Worm (Caenorhabditis elegans) whole organism, L1 larva: Measurements from ENCODE around the gene H20J04.6.

ENCODE experiments used
- C04F5.9 ChIP-seq: sonication (generic microtip); optimal IDR thresholded peaks from 2 replicates; lab custom pipeline; 2016; ENCODE audit warnings: missing genetic modification characterization, missing compliant biosample characterization
- C16A3.4 ChIP-seq: fragments of 150-350 bp; optimal IDR thresholded peaks from 2 replicates; lab custom pipeline; 2014; ENCODE audit warnings: missing biosample characterization, missing genetic modification characterization
- C34B4.2 ChIP-seq: sonication (generic microtip); optimal IDR thresholded peaks from 2 replicates; lab custom pipeline; 2017; ENCODE audit warnings: mild to moderate bottlenecking, missing genetic modification characterization, missing compliant biosample characterization
- Y116A8C.19 ChIP-seq: sonication (generic microtip); optimal IDR thresholded peaks from 2 replicates; lab custom pipeline; 2016; ENCODE audit warnings: missing compliant biosample characterization, missing genetic modification characterization, borderline replicate concordance
- ama-1 ChIP-seq: fragments of 150-350 bp; optimal IDR thresholded peaks from 2 replicates; lab custom pipeline; 2014
- blmp-1 ChIP-seq: fragments of 150-350 bp; optimal IDR thresholded peaks from 2 replicates; lab custom pipeline; 2014; ENCODE audit warnings: missing biosample characterization, missing genetic modification characterization
- ceh-63 ChIP-seq: fragments of 200-800 bp; sonication (Bioruptor generic); optimal IDR thresholded peaks from 2 replicates; lab custom pipeline; 2018; ENCODE audit warnings: mild to moderate bottlenecking, missing genetic modification characterization, missing compliant biosample characterization
- ces-1 ChIP-seq: fragments of 150-350 bp; optimal IDR thresholded peaks from 2 replicates; lab custom pipeline; 2014; ENCODE audit warnings: missing biosample characterization, missing genetic modification reagents, missing genetic modification characterization
- dsc-1 ChIP-seq: sonication (generic microtip); optimal IDR thresholded peaks from 2 replicates; lab custom pipeline; 2016; ENCODE audit warnings: mild to moderate bottlenecking, missing genetic modification characterization, missing compliant biosample characterization
- efl-1 ChIP-seq, 4 experiments: fragments of 150-350 bp; optimal IDR thresholded peaks in 3 of 4; peaks in 1 of 4; 1 replicate in 1 of 4; 2 replicates in 3 of 4; lab custom pipeline; 2014; ENCODE audit warnings: missing biosample characterization in 2 of 4, missing genetic modification characterization in 2 of 4, missing genetic modification reagents in 2 of 4
- egl-27 ChIP-seq, 2 experiments: fragments of 150-350 bp in 1 of 2; sonication (generic microtip); optimal IDR thresholded peaks; 3 replicates each; lab custom pipeline; 2017 to 2018; ENCODE audit warnings: missing biosample characterization in 2 of 2, missing genetic modification characterization in 2 of 2, missing genetic modification reagents in 2 of 2
- fkh-10 ChIP-seq: sonication (generic microtip); optimal IDR thresholded peaks from 2 replicates; lab custom pipeline; 2017; ENCODE audit warnings: missing biosample characterization, missing genetic modification reagents, missing genetic modification characterization
- hlh-4 ChIP-seq: sonication (generic microtip); optimal IDR thresholded peaks from 2 replicates; lab custom pipeline; 2016; ENCODE audit warnings: mild to moderate bottlenecking, missing genetic modification characterization, missing compliant biosample characterization
- irx-1 ChIP-seq: sonication (generic microtip); optimal IDR thresholded peaks from 2 replicates; lab custom pipeline; 2016; ENCODE audit warnings: missing genetic modification characterization, missing compliant biosample characterization
- isw-1 ChIP-seq: fragments of 200-800 bp; sonication (Bioruptor generic); IDR thresholded peaks from 2 replicates; pipeline ENCODE4 v1.3.6; 2022; ENCODE audit warnings: missing genetic modification characterization, missing compliant biosample characterization
- jun-1 ChIP-seq: fragments of 150-350 bp; optimal IDR thresholded peaks from 2 replicates; lab custom pipeline; 2014; ENCODE audit warnings: missing biosample characterization, missing genetic modification reagents, missing genetic modification characterization
- lin-13 ChIP-seq: fragments of 150-350 bp; optimal IDR thresholded peaks from 2 replicates; lab custom pipeline; 2014; ENCODE audit warnings: missing biosample characterization, missing genetic modification reagents, missing genetic modification characterization
- lin-14 ChIP-seq: fragments of 200-800 bp; sonication (Bioruptor generic); optimal IDR thresholded peaks from 2 replicates; lab custom pipeline; 2018; ENCODE audit warnings: mild to moderate bottlenecking, missing genetic modification characterization, moderate library complexity, missing compliant biosample characterization
- lin-35 ChIP-seq, 2 experiments: fragments of 150-350 bp; optimal IDR thresholded peaks; 2 replicates each; lab custom pipeline; 2014; ENCODE audit warnings: missing biosample characterization in 2 of 2, missing genetic modification characterization in 2 of 2, missing genetic modification reagents in 2 of 2
- lsy-2 ChIP-seq, 2 experiments: fragments of 150-350 bp; optimal IDR thresholded peaks; 2 replicates each; lab custom pipeline; 2014; ENCODE audit warnings: missing biosample characterization in 2 of 2, missing genetic modification characterization in 2 of 2
- mab-9 ChIP-seq: fragments of 200-800 bp; sonication (Bioruptor generic); IDR thresholded peaks from 2 replicates; pipeline ENCODE4 v1.3.6; 2022; ENCODE audit warnings: missing genetic modification reagents, missing genetic modification characterization, missing compliant biosample characterization
- mdl-1 ChIP-seq, 2 experiments: fragments of 150-350 bp; optimal IDR thresholded peaks; 2 replicates each; lab custom pipeline; 2014 to 2017; ENCODE audit warnings: missing biosample characterization in 2 of 2, missing genetic modification characterization in 2 of 2, inconsistent platforms in 1 of 2
- mep-1 ChIP-seq: fragments of 150-350 bp; optimal IDR thresholded peaks from 2 replicates; lab custom pipeline; 2014; ENCODE audit warnings: missing biosample characterization, missing genetic modification characterization
- nhr-12 ChIP-seq: sonication (generic microtip); optimal IDR thresholded peaks from 2 replicates; lab custom pipeline; 2017; ENCODE audit warnings: missing biosample characterization, missing genetic modification characterization
- nhr-19 ChIP-seq: fragments of 200-800 bp; sonication (Bioruptor generic); conservative IDR thresholded peaks from 2 replicates; pipeline ENCODE4 v1.3.6; 2022; ENCODE audit warnings: missing genetic modification characterization, missing compliant biosample characterization
- nhr-20 ChIP-seq: sonication (generic microtip); optimal IDR thresholded peaks from 2 replicates; lab custom pipeline; 2016; ENCODE audit warnings: mild to moderate bottlenecking, missing genetic modification characterization, missing compliant biosample characterization
- nhr-47 ChIP-seq: sonication (generic microtip); optimal IDR thresholded peaks from 2 replicates; lab custom pipeline; 2016; ENCODE audit warnings: mild to moderate bottlenecking, missing genetic modification characterization, moderate library complexity, missing compliant biosample characterization
- nhr-71 ChIP-seq: sonication (generic microtip); optimal IDR thresholded peaks from 2 replicates; lab custom pipeline; 2016; ENCODE audit warnings: mild to moderate bottlenecking, missing genetic modification characterization, moderate library complexity, missing compliant biosample characterization
- nhr-84 ChIP-seq: sonication (generic microtip); optimal IDR thresholded peaks from 2 replicates; lab custom pipeline; 2017; ENCODE audit warnings: missing biosample characterization, missing genetic modification characterization
- nhr-85 ChIP-seq: sonication (generic microtip); peaks from one replicate; lab custom pipeline; 2016; ENCODE audit warnings: missing genetic modification characterization, inconsistent platforms, missing compliant biosample characterization
- nhr-90 ChIP-seq: sonication (generic microtip); optimal IDR thresholded peaks from 2 replicates; lab custom pipeline; 2016; ENCODE audit warnings: mild to moderate bottlenecking, missing genetic modification characterization, missing compliant biosample characterization; ENCODE audit not compliant: poor library complexity
- rnt-1 ChIP-seq: sonication (generic microtip); optimal IDR thresholded peaks from 2 replicates; lab custom pipeline; 2016; ENCODE audit warnings: mild to moderate bottlenecking, missing genetic modification characterization, moderate library complexity, missing compliant biosample characterization
- skn-1 ChIP-seq: fragments of 150-350 bp; optimal IDR thresholded peaks from 2 replicates; lab custom pipeline; 2014; ENCODE audit warnings: missing biosample characterization, missing genetic modification characterization
- snpc-4 ChIP-seq: fragments of 150-350 bp; optimal IDR thresholded peaks from 2 replicates; lab custom pipeline; 2014; ENCODE audit warnings: missing biosample characterization, missing genetic modification characterization
- sox-4 ChIP-seq: sonication (generic microtip); optimal IDR thresholded peaks from 2 replicates; lab custom pipeline; 2016; ENCODE audit warnings: missing genetic modification characterization, missing compliant biosample characterization
- sup-37 ChIP-seq: fragments of 200-800 bp; sonication (Bioruptor generic); optimal IDR thresholded peaks from 2 replicates; lab custom pipeline; 2018; ENCODE audit warnings: mild to moderate bottlenecking, missing genetic modification characterization, missing compliant biosample characterization
- unc-130 ChIP-seq: fragments of 150-350 bp; optimal IDR thresholded peaks from 2 replicates; lab custom pipeline; 2017; ENCODE audit warnings: missing biosample characterization, missing genetic modification characterization, inconsistent platforms
- unc-30 ChIP-seq: sonication (generic microtip); optimal IDR thresholded peaks from 2 replicates; lab custom pipeline; 2017; ENCODE audit warnings: missing biosample characterization, missing genetic modification characterization
- unc-62 ChIP-seq: fragments of 150-350 bp; optimal IDR thresholded peaks from 2 replicates; lab custom pipeline; 2014; ENCODE audit warnings: missing biosample characterization, missing genetic modification reagents, missing genetic modification characterization
- xbp-1 ChIP-seq: sonication (generic microtip); optimal IDR thresholded peaks from 2 replicates; lab custom pipeline; 2016; ENCODE audit warnings: missing genetic modification characterization, missing compliant biosample characterization
- zip-4 ChIP-seq: fragments of 200-800 bp; sonication (Bioruptor generic); optimal IDR thresholded peaks from 2 replicates; lab custom pipeline; 2018; ENCODE audit warnings: mild to moderate bottlenecking, missing genetic modification characterization, moderate library complexity, missing compliant biosample characterization
- ztf-4 ChIP-seq: fragments of 150-350 bp; optimal IDR thresholded peaks from 2 replicates; lab custom pipeline; 2014; ENCODE audit warnings: missing biosample characterization, missing genetic modification characterization

Gene H20J04.6

DNA sequence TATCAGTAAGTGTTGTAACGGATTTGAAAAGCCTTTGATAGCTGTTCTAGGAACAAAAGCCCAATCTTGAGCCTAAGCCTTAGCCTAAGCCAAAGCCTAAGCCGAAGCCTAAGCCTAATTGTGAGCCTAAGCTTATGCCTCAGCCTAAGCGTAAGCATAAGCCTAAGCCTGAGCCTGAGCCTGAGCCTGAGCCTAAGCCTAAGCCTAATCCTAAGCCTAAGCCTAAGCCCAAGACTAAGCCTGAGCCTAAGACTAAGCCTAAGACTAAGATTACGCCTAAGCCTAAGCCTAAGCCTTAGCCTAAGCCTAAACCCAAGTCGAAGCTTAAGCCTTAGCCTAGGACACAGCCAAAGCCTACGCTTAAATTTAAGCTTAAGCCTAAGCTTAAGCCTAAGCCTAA, 45.4 kb upstream of the H20J04.6 start:
- no peak for TF ChIP-seq xbp-1 (tag; lab: Kevin White, UChicago)
- TF ChIP-seq isw-1, result no peak
- no peak for TF ChIP-seq mdl-1 (tag; optimal IDR thresholded peaks at IDR 0.05; lab: Kevin White, UChicago)
- TF ChIP-seq zip-4 (GFP tag; lab: Kevin White, UChicago), result no peak
- TF ChIP-seq nhr-19 (GFP tag; lab: Robert Waterston, UW), result no peak
- no peak for TF ChIP-seq skn-1 (tag; lab: Kevin White, UChicago)
- no peak for TF ChIP-seq unc-130
- no peak for TF ChIP-seq ztf-4 (tag; lab: Kevin White, UChicago)
- TF ChIP-seq irx-1 (tag; lab: Kevin White, UChicago), result no peak
- TF ChIP-seq lin-13, result no peak
- no peak for TF ChIP-seq lin-35 (GFP tag; optimal IDR thresholded peaks at IDR 0.05; lab: Kevin White, UChicago)
- TF ChIP-seq mep-1, result no peak
- TF ChIP-seq ceh-63, result no peak
- TF ChIP-seq rnt-1, result no peak
- no peak for TF ChIP-seq lin-14 (GFP tag; lab: Kevin White, UChicago)
- TF ChIP-seq unc-62 (GFP tag; lab: Kevin White, UChicago), result no peak
- TF ChIP-seq efl-1 (optimal IDR thresholded peaks at IDR 0.05; lab: Kevin White, UChicago), result no peak
- TF ChIP-seq efl-1 (GFP tag; optimal IDR thresholded peaks at IDR 0.05 in 1 of 2; lab: Kevin White, UChicago), result no peak
- TF ChIP-seq unc-30 (tag; lab: Kevin White, UChicago), result no peak

DNA sequence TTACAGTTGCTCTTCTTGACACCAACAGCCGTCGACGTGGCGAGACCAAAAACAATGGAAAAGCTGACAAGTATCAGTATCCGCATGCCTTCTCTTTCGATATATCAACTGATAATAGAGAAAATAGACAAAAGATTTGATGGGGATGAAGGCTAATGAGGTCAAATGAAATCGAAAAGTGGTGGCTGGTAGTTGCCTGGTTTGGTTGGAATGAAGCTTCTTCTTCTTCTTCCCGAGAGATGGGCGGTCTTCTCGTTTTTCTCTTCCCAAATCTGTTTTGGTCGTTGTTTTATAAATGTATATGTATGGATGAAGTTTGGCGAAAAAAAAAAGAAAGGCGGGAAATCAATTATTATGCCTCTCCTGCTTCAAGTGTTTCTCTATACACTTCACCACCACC, 41.3 kb upstream of the H20J04.6 start, which contains the start of gene C01F1.5:
C01F1.5 (minus strand) TSS at position 103 of the 400 bp plus-strand sequence.
- TF ChIP-seq blmp-1 (tag; lab: Kevin White, UChicago), result peak; percentile 75
- no peak for TF ChIP-seq nhr-90 (tag; lab: Kevin White, UChicago)
- no peak for TF ChIP-seq egl-27 (tag; optimal IDR thresholded peaks at IDR 0.05; lab: Kevin White, UChicago)

DNA sequence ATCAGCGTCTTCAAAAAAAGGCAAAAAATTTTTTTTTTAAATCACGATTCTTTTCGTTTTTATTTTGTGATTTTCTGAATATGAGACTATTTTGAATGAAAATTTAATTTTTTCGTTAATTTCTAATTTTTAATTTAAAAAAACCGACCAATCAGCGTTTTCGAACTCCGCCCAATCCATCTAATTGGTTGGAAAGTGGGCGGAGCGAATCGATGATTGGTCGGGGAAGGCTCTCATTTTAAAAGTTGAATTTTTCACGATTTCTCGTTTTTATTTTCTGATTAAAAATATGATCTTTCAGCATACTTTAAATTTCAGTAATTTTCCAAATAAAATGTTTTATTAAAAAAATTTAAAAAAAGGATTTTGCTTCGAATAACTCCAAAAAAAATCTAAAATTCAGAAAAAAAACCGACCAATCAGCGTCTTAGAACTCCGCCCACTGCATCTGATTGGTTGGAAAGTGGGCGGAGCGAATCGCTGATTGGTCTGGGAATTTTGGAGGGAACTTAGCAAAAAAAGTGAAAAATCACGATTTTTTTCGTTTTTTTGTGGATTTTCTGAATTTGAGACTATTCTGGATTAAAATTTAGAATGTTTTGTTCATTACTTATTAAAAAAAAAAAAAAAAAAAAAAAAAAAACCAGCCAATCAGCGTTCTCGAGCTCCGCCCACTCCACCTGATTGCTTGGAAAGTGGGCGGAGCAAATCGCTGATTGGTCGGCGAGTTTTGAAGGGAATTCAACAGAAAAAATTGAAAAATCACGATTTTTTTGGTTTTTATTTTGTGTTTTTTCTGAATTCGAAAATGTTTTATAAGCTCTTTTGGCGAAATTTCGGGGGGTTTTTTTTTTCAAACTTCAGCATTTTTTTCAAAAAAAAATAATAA, 38.5 kb upstream of the H20J04.6 start:
- TF ChIP-seq dsc-1 (tag; lab: Kevin White, UChicago), result no peak
- TF ChIP-seq mab-9 (GFP tag; lab: Robert Waterston, UW), result no peak
- TF ChIP-seq lin-35 (GFP tag; optimal IDR thresholded peaks at IDR 0.05; lab: Kevin White, UChicago), result no peak
- no peak for TF ChIP-seq lsy-2 (tag; optimal IDR thresholded peaks at IDR 0.05; lab: Kevin White, UChicago)
- TF ChIP-seq ama-1 (lab: Kevin White, UChicago), result no peak

DNA sequence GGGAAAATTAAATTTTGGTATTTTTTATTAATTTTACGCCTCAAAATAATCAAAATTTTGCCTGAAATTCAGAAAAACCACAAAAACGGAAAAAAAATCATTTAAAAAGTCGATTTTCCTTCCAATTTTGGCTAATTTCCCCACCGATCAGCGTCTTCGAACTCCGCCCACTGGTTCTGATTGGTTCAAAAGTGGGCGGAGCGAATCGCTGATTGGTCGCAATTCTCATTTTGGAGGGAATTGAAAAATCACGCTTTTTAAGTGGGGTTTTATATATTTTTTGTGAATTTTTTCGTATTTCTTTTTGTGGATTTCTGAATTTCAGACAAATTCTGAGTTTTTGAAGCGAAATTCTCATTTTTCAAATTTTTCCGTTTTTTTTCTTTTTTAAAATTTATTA, 36.1 kb upstream of the H20J04.6 start:
- TF ChIP-seq efl-1 (optimal IDR thresholded peaks at IDR 0.05; lab: Kevin White, UChicago), result no peak
- peak in 1 of 2 experiments; percentile 4 for TF ChIP-seq efl-1 (GFP tag; optimal IDR thresholded peaks at IDR 0.05 in 1 of 2; lab: Kevin White, UChicago)
- TF ChIP-seq lin-14 (GFP tag; lab: Kevin White, UChicago), result no peak
- no peak for TF ChIP-seq sup-37 (GFP tag; lab: Kevin White, UChicago)
- no peak for TF ChIP-seq nhr-12 (tag; lab: Kevin White, UChicago)
- TF ChIP-seq unc-130, result no peak
- TF ChIP-seq mep-1, result no peak
- TF ChIP-seq, all 84 proteins: peak for 1

DNA sequence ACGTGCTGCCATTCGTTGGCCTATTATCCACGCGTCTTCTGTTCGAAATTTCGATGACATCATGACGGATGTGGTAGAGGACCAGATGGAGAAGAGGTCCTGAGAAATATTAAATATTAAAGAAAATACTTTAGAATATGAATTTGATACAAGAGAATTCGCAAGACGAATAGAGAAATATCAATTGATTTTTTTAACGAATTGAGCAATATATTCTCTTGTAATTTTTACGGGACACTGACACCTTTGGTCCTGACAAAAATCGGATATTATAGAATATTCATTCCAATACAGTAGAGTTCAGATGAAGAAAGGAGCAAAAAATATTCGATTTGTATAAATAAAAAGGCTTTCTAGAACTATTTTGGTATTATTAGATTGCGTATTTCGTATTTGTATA, 34.9 kb upstream of the H20J04.6 start, which contains the start of gene C01F1.6:
C01F1.6 (minus strand) TSS at position 101 of the 400 bp plus-strand sequence.
- TF ChIP-seq sox-4, result no peak
- TF ChIP-seq isw-1, result no peak
- no peak for TF ChIP-seq fkh-10 (GFP tag; lab: Kevin White, UChicago)
- no peak for TF ChIP-seq jun-1 (tag; lab: Kevin White, UChicago)
- TF ChIP-seq hlh-4 (tag; lab: Kevin White, UChicago), result no peak
- no peak for TF ChIP-seq nhr-20 (tag; lab: Kevin White, UChicago)
- TF ChIP-seq nhr-47, result no peak
- TF ChIP-seq C34B4.2 (tag; lab: Kevin White, UChicago), result no peak
- no peak for TF ChIP-seq C16A3.4
- TF ChIP-seq irx-1 (tag; lab: Kevin White, UChicago), result no peak
- TF ChIP-seq nhr-71 (tag; lab: Kevin White, UChicago), result no peak
- no peak for TF ChIP-seq snpc-4
- TF ChIP-seq C04F5.9 (tag; lab: Kevin White, UChicago), result no peak
- TF ChIP-seq unc-62 (GFP tag; lab: Kevin White, UChicago), result no peak
- TF ChIP-seq mab-9 (GFP tag; lab: Robert Waterston, UW), result no peak
- no peak for TF ChIP-seq lsy-2 (tag; optimal IDR thresholded peaks at IDR 0.05; lab: Kevin White, UChicago)
- no peak for TF ChIP-seq nhr-85 (tag; lab: Kevin White, UChicago)
- TF ChIP-seq Y116A8C.19 (tag; lab: Kevin White, UChicago), result no peak
- TF ChIP-seq ces-1 (GFP tag; lab: Kevin White, UChicago), result no peak
- no peak for TF ChIP-seq nhr-84 (tag; lab: Kevin White, UChicago)
